Worm (Caenorhabditis elegans): Measurements from ENCODE around the gene acr-20.
A peak's percentile ranks its signal among the peaks of the same experiment; 100 is the strongest.

Gene acr-20

ce11 chrII:14410768-14411167 lies 33.1 kb upstream of the acr-20 start, which contains the start of gene dsb-2:
dsb-2 (plus strand) TSS chrII:14411095.
- no peak for TF ChIP-seq C34F6.9 (tag; optimal IDR thresholded peaks at IDR 0.05)
- no peak for TF ChIP-seq elt-3 (tag; optimal IDR thresholded peaks at IDR 0.05)
- TF ChIP-seq nhr-6 (tag; optimal IDR thresholded peaks at IDR 0.05), result no peak
- TF ChIP-seq nhr-237 (tag; optimal IDR thresholded peaks at IDR 0.05), result no peak
- no peak for TF ChIP-seq nhr-77 (tag; optimal IDR thresholded peaks at IDR 0.05)
- no peak for TF ChIP-seq sma-3 (GFP tag; optimal IDR thresholded peaks at IDR 0.05)
- TF ChIP-seq R02D3.7 (tag; optimal IDR thresholded peaks at IDR 0.05), result no peak
- TF ChIP-seq mdl-1 (tag; optimal IDR thresholded peaks at IDR 0.05), result no peak
- no peak for TF ChIP-seq unc-62 (GFP tag; optimal IDR thresholded peaks at IDR 0.05)
- TF ChIP-seq F13H6.1 (tag; optimal IDR thresholded peaks at IDR 0.05), result no peak
- no peak for TF ChIP-seq nhr-25 (tag; optimal IDR thresholded peaks at IDR 0.05)
- no peak for TF ChIP-seq nhr-12 (tag; optimal IDR thresholded peaks at IDR 0.05)
- TF ChIP-seq nhr-11 (tag; optimal IDR thresholded peaks at IDR 0.05), result no peak
- TF ChIP-seq ztf-1 (GFP tag; conservative IDR thresholded peaks at IDR 0.05), result no peak
- TF ChIP-seq ztf-11 (tag; optimal IDR thresholded peaks at IDR 0.05), result no peak
- no peak for TF ChIP-seq dmd-4 (tag; optimal IDR thresholded peaks at IDR 0.05)
- no peak for TF ChIP-seq elt-1 (tag; optimal IDR thresholded peaks at IDR 0.05)

ce11 chrII:14408312-14408711 lies 30.6 kb upstream of the acr-20 start, which contains the start of gene F26H11.4:
F26H11.4 (plus strand) TSS chrII:14408612.
- TF ChIP-seq unc-55 (GFP tag; optimal IDR thresholded peaks at IDR 0.05), result no peak
- TF ChIP-seq unc-62 (GFP tag; optimal IDR thresholded peaks at IDR 0.05), result no peak
- TF ChIP-seq unc-39 (tag; optimal IDR thresholded peaks at IDR 0.05), result no peak
- no peak for TF ChIP-seq nhr-237 (tag; optimal IDR thresholded peaks at IDR 0.05)
- TF ChIP-seq nhr-23 (tag; optimal IDR thresholded peaks at IDR 0.05), result no peak
- TF ChIP-seq ztf-4 (tag; optimal IDR thresholded peaks at IDR 0.05), result no peak
- TF ChIP-seq sma-9 (GFP tag; optimal IDR thresholded peaks at IDR 0.05), result no peak
- no peak for TF ChIP-seq sma-9 (tag; optimal IDR thresholded peaks at IDR 0.05)
- TF ChIP-seq nhr-77 (tag; optimal IDR thresholded peaks at IDR 0.05), result no peak
- no peak for TF ChIP-seq mbf-1 (tag; optimal IDR thresholded peaks at IDR 0.05)
- no peak for TF ChIP-seq sem-4 (tag; optimal IDR thresholded peaks at IDR 0.05)
- TF ChIP-seq nhr-25 (tag; optimal IDR thresholded peaks at IDR 0.05), result no peak
- no peak for TF ChIP-seq dmd-4 (tag; optimal IDR thresholded peaks at IDR 0.05)
- no peak for TF ChIP-seq lin-11 (tag; optimal IDR thresholded peaks at IDR 0.05)
- TF ChIP-seq lin-39 (tag; optimal IDR thresholded peaks at IDR 0.05), result no peak
- TF ChIP-seq mab-5 (tag; optimal IDR thresholded peaks at IDR 0.05), result no peak
- no peak for TF ChIP-seq nhr-21 (tag; optimal IDR thresholded peaks at IDR 0.05)

ce11 chrII:14407332-14408270 lies 29.9 kb upstream of the acr-20 start:
- TF ChIP-seq C34F6.9 (tag; optimal IDR thresholded peaks at IDR 0.05) (peak; percentile 76), snpc-4 (tag; optimal IDR thresholded peaks at IDR 0.05) (no peak), nhr-237 (tag; optimal IDR thresholded peaks at IDR 0.05) (no peak), mab-5 (tag; optimal IDR thresholded peaks at IDR 0.05) (no peak), unc-55 (GFP tag; optimal IDR thresholded peaks at IDR 0.05) (no peak), ceh-16 (tag; optimal IDR thresholded peaks at IDR 0.05) (no peak), skn-1 (tag; optimal IDR thresholded peaks at IDR 0.05) (peak; percentile 9), R02D3.7 (tag; optimal IDR thresholded peaks at IDR 0.05) (no peak), Y55F3AM.14 (GFP tag; optimal IDR thresholded peaks at IDR 0.05) (no peak), nhr-21 (tag; optimal IDR thresholded peaks at IDR 0.05) (peak; percentile 28), nhr-23 (tag; optimal IDR thresholded peaks at IDR 0.05) (no peak), egl-27 (tag; optimal IDR thresholded peaks at IDR 0.05) (no peak), lsy-2 (tag; optimal IDR thresholded peaks at IDR 0.05) (peak in 1 of 2 experiments; percentile 80), blmp-1 (tag; optimal IDR thresholded peaks at IDR 0.05; ENCODE audit: insufficient read depth) (peak; percentile 11), nhr-10 (tag; optimal IDR thresholded peaks at IDR 0.05) (no peak), nhr-25 (tag; optimal IDR thresholded peaks at IDR 0.05) (peak; percentile 43), F13H6.1 (tag; optimal IDR thresholded peaks at IDR 0.05) (no peak), sma-9 (GFP tag; optimal IDR thresholded peaks at IDR 0.05) (no peak), sma-9 (tag; optimal IDR thresholded peaks at IDR 0.05) (no peak), elt-1 (tag; optimal IDR thresholded peaks at IDR 0.05) (no peak), ceh-82 (tag; optimal IDR thresholded peaks at IDR 0.05) (no peak), mbf-1 (tag; optimal IDR thresholded peaks at IDR 0.05) (no peak), dmd-4 (tag; optimal IDR thresholded peaks at IDR 0.05) (no peak), ztf-4 (tag; optimal IDR thresholded peaks at IDR 0.05) (peak; percentile 91), crh-2 (tag; optimal IDR thresholded peaks at IDR 0.05) (peak; percentile 46), peb-1 (tag; optimal IDR thresholded peaks at IDR 0.05) (no peak), sem-4 (tag; optimal IDR thresholded peaks at IDR 0.05) (peak; percentile 90), unc-62 (GFP tag; optimal IDR thresholded peaks at IDR 0.05) (no peak), lin-39 (tag; optimal IDR thresholded peaks at IDR 0.05) (no peak), ama-1 (optimal IDR thresholded peaks at IDR 0.05) (peak; percentile 95), fos-1 (tag; optimal IDR thresholded peaks at IDR 0.05) (no peak), lin-13 (GFP tag; optimal IDR thresholded peaks at IDR 0.05) (peak; percentile 31)
